Fruit fly (Drosophila melanogaster): Measurements from ENCODE around the gene CG5039.

- TF ChIP-seq rgr (GFP tag; optimal IDR thresholded peaks at IDR 0.05), result no peak
- no peak for TF ChIP-seq dsf (GFP tag; optimal IDR thresholded peaks at IDR 0.05; ENCODE audit: borderline replicate concordance)
- TF ChIP-seq Sp1 (GFP tag; optimal IDR thresholded peaks at IDR 0.05), result no peak
- TF ChIP-seq br (GFP tag; optimal IDR thresholded peaks at IDR 0.05), result no peak
- no peak for TF ChIP-seq CrebA (GFP tag; optimal IDR thresholded peaks at IDR 0.05; ENCODE audit: borderline replicate concordance)
- TF ChIP-seq psq (GFP tag; optimal IDR thresholded peaks at IDR 0.05), result no peak
- TF ChIP-seq OdsH (GFP tag; optimal IDR thresholded peaks at IDR 0.05), result no peak
- TF ChIP-seq pan (optimal IDR thresholded peaks at IDR 0.05), result no peak
- TF ChIP-seq Dfd (GFP tag; optimal IDR thresholded peaks at IDR 0.05), result no peak
Observed at dm6 chr3R:25686698-25687420, 8.4 kb downstream of the CG5039 start, which contains the start of gene CLS.

All from whole organism, wandering third instar larva.